Worm (Caenorhabditis elegans): ENCODE data around the gene gln-5.

gln-5 gene

DNA sequence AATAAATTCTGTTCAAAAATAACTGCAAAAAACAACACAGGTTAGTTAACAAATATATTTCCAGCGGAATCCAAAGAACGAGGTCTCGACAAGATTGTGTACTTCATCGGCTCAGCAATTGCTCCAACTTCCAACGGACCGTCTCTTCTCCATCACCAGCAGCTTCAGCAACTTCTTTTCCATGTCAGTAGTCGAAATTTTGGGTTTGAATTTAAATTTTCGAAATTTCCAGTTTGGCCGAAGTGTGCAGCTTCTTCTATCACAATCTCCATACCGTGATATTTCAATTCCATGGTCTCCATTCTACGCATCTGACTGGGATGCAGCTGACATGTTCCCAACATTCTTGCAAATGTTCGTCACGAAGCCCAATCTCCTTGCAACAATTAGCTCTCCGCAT is 20.0 kb downstream of the gln-5 start:
- TF ChIP-seq Y22D7AL.16 (tag; optimal IDR thresholded peaks at IDR 0.05) (no peak), pros-1 (tag; optimal IDR thresholded peaks at IDR 0.05) (no peak), unc-3 (GFP tag; conservative IDR thresholded peaks at IDR 0.05) (no peak), unc-3 (tag; optimal IDR thresholded peaks at IDR 0.05) (no peak), gmeb-2 (tag; optimal IDR thresholded peaks at IDR 0.05) (no peak), ama-1 (optimal IDR thresholded peaks at IDR 0.05) (no peak), ceh-24 (tag; optimal IDR thresholded peaks at IDR 0.05) (no peak), lin-11 (tag; optimal IDR thresholded peaks at IDR 0.05) (no peak), nhr-232 (tag; optimal IDR thresholded peaks at IDR 0.05) (no peak), ceh-6 (GFP tag; optimal IDR thresholded peaks at IDR 0.05) (no peak), odd-2 (tag; optimal IDR thresholded peaks at IDR 0.05) (no peak), eyg-1 (tag; optimal IDR thresholded peaks at IDR 0.05) (no peak), pha-2 (tag; optimal IDR thresholded peaks at IDR 0.05) (no peak)

DNA sequence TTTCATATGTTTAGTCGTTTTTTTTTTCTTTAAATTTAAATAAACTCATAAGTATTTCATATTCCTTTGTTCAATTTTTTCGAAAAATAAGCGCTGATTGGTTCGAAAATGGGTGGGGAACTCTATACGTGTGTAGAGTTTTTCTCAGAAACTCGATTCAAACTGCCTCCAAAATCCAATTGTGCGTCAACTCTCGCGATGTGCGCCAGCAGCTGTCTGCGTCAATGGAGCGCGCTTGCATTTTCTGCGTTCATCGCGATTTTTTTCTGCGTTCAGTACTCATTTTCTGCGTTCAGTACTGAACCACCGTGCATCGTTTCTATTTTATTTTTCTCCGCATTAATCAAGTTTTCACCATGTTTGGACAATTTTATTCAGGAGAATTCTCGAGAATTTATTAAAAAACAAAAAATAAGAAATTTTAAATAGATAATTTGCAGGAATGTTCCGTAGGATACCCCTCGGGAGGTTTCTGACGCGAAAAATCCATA is 23.7 kb downstream of the gln-5 start, which contains the start of gene eelo-2:
Gene eelo-2, plus strand, starts transcription at position 441 of the 491 bp plus-strand sequence.
- TF ChIP-seq hlh-13 (GFP tag; optimal IDR thresholded peaks at IDR 0.05) (no peak), tbx-7 (tag; optimal IDR thresholded peaks at IDR 0.05) (no peak), gmeb-2 (tag; optimal IDR thresholded peaks at IDR 0.05) (peak; percentile 54), syd-9 (tag; optimal IDR thresholded peaks at IDR 0.05) (peak; percentile 22), npax-4 (tag; optimal IDR thresholded peaks at IDR 0.05) (no peak), ceh-48 (tag; optimal IDR thresholded peaks at IDR 0.05) (peak; percentile 50), pqm-1 (tag; optimal IDR thresholded peaks at IDR 0.05) (peak; percentile 84), mec-3 (tag; optimal IDR thresholded peaks at IDR 0.05; ENCODE audit: borderline replicate concordance) (no peak), Y22D7AL.16 (tag; optimal IDR thresholded peaks at IDR 0.05) (peak; percentile 10), ceh-18 (tag; optimal IDR thresholded peaks at IDR 0.05) (peak; percentile 94), fkh-10 (GFP tag; optimal IDR thresholded peaks at IDR 0.05) (peak; percentile 57), dve-1 (tag; optimal IDR thresholded peaks at IDR 0.05) (peak; percentile 88), ceh-24 (tag; optimal IDR thresholded peaks at IDR 0.05) (no peak), ref-2 (tag; optimal IDR thresholded peaks at IDR 0.05) (peak; percentile 82), ceh-9 (tag; optimal IDR thresholded peaks at IDR 0.05) (no peak), unc-86 (tag; optimal IDR thresholded peaks at IDR 0.05) (peak; percentile 63), ceh-2 (tag; optimal IDR thresholded peaks at IDR 0.05) (peak; percentile 49), elt-2 (tag; optimal IDR thresholded peaks at IDR 0.05) (peak; percentile 72), hlh-15 (tag; optimal IDR thresholded peaks at IDR 0.05) (no peak), pag-3 (tag; optimal IDR thresholded peaks at IDR 0.05; ENCODE audit: borderline replicate concordance) (no peak), pat-9 (tag; optimal IDR thresholded peaks at IDR 0.05) (peak; percentile 51), pros-1 (tag; optimal IDR thresholded peaks at IDR 0.05) (peak; percentile 92), unc-55 (GFP tag; optimal IDR thresholded peaks at IDR 0.05) (peak; percentile 83), T23F11.4 (GFP tag; optimal IDR thresholded peaks at IDR 0.05) (no peak), lin-11 (tag; optimal IDR thresholded peaks at IDR 0.05) (no peak), K09A11.1 (tag; optimal IDR thresholded peaks at IDR 0.05; ENCODE audit: insufficient read depth) (peak; percentile 40), sox-2 (GFP tag; IDR thresholded peaks at IDR 0.05) (0 out of 2 replicates have a peak, but pooled peaks have one; percentile 34), ceh-14 (tag; optimal IDR thresholded peaks at IDR 0.05) (peak; percentile 49), zip-5 (tag; optimal IDR thresholded peaks at IDR 0.05) (no peak), C38D4.7 (GFP tag; optimal IDR thresholded peaks at IDR 0.05) (no peak), nfya-1 (tag; optimal IDR thresholded peaks at IDR 0.05) (peak; percentile 93), ceh-34 (tag; optimal IDR thresholded peaks at IDR 0.05) (peak; percentile 83), sox-4 (tag; optimal IDR thresholded peaks at IDR 0.05) (no peak), che-1 (tag; optimal IDR thresholded peaks at IDR 0.05) (no peak), pha-2 (tag; optimal IDR thresholded peaks at IDR 0.05) (no peak), pax-1 (tag; optimal IDR thresholded peaks at IDR 0.05) (peak; percentile 61), hlh-30 (tag; optimal IDR thresholded peaks at IDR 0.05; ENCODE audit: insufficient read depth) (peak; percentile 60), ceh-22 (tag; optimal IDR thresholded peaks at IDR 0.05) (no peak), pha-4 (tag; optimal IDR thresholded peaks at IDR 0.05) (no peak), K02D7.2 (tag; optimal IDR thresholded peaks at IDR 0.05) (no peak), elt-4 (tag; optimal IDR thresholded peaks at IDR 0.05) (no peak), ztf-16 (tag; optimal IDR thresholded peaks at IDR 0.05) (peak; percentile 69), nhr-11 (tag; optimal IDR thresholded peaks at IDR 0.05) (no peak), ceh-45 (GFP tag; IDR thresholded peaks at IDR 0.05) (no peak)

All from whole organism, late embryonic.